Worm (Caenorhabditis elegans) whole organism, midembryonic: ENCODE data around the gene T25D10.4.

Experiments used
- flt-1 ChIP-seq: fragments of 200-800 bp; sonication (Bioruptor generic); IDR thresholded peaks from 2 replicates; pipeline ENCODE4 v1.3.6; 2022; ENCODE audit warnings: missing genetic modification characterization, missing compliant biosample characterization
- med-1 ChIP-seq: sonication (generic microtip); optimal IDR thresholded peaks from 2 replicates; lab custom pipeline; 2017; ENCODE audit warnings: missing genetic modification characterization, mild to moderate bottlenecking, missing compliant biosample characterization, antibody characterized with exemption, missing genetic modification reagents; ENCODE audit not compliant: insufficient read depth

- no peak for TF ChIP-seq flt-1 (GFP tag; lab: Robert Waterston, UW)
- no peak for TF ChIP-seq med-1 (GFP tag; lab: Kevin White, UChicago)
These were observed 38.6 kb upstream of the T25D10.4 start for ce11 chrII:6448656-6449055.
